Fruit fly (Drosophila melanogaster) whole organism, embryonic: ENCODE results near the gene CG6656.

Source experiments
- C15 ChIP-seq: fragments of 200-800 bp; sonication (Bioruptor generic); IDR thresholded peaks from 3 replicates; pipeline ENCODE4 v1.3.6; 2022; ENCODE audit warnings: missing biosample characterization, missing genetic modification characterization
- CG10274 ChIP-seq: fragments of 200-800 bp; sonication (Bioruptor generic); optimal IDR thresholded peaks from 3 replicates; lab custom pipeline; 2017; ENCODE audit warnings: missing biosample characterization, mild to moderate bottlenecking, missing genetic modification characterization
- CG10431 ChIP-seq: fragments of 200-800 bp; sonication (Bioruptor generic); optimal IDR thresholded peaks from 3 replicates; lab custom pipeline; 2018; ENCODE audit warnings: missing biosample characterization, mild to moderate bottlenecking, missing genetic modification characterization
- CG10654 ChIP-seq: fragments of 200-800 bp; sonication (Bioruptor generic); optimal IDR thresholded peaks from 2 replicates; lab custom pipeline; 2016; ENCODE audit warnings: missing biosample characterization, missing genetic modification characterization
- CG12769 ChIP-seq: fragments of 200-800 bp; sonication (Bioruptor generic); optimal IDR thresholded peaks from 2 replicates; lab custom pipeline; 2019; ENCODE audit warnings: missing biosample characterization, mild to moderate bottlenecking, missing genetic modification characterization, moderate library complexity
- CG13287 ChIP-seq: fragments of 200-800 bp; sonication (Bioruptor generic); IDR thresholded peaks from 2 replicates; pipeline ENCODE4 v1.3.6; 2022; ENCODE audit warnings: missing biosample characterization, missing genetic modification characterization; ENCODE audit not compliant: partially characterized antibody
- CG13296 ChIP-seq: fragments of 200-800 bp; sonication (Bioruptor generic); optimal IDR thresholded peaks from 3 replicates; lab custom pipeline; 2018; ENCODE audit warnings: missing biosample characterization, mild to moderate bottlenecking, missing genetic modification characterization
- CG16863 ChIP-seq: fragments of 200-800 bp; sonication (Bioruptor generic); optimal IDR thresholded peaks from 3 replicates; lab custom pipeline; 2016; ENCODE audit warnings: missing biosample characterization, missing genetic modification characterization
- CG17568 ChIP-seq: fragments of 200-800 bp; sonication (Bioruptor generic); optimal IDR thresholded peaks from 2 replicates; lab custom pipeline; 2018; ENCODE audit warnings: missing biosample characterization, mild to moderate bottlenecking, missing genetic modification characterization, moderate library complexity
- CG18619 ChIP-seq: fragments of 200-800 bp; sonication (Bioruptor generic); optimal IDR thresholded peaks from 3 replicates; lab custom pipeline; 2017; ENCODE audit warnings: missing biosample characterization, mild to moderate bottlenecking, missing genetic modification characterization
- CG2129 ChIP-seq: fragments of 200-800 bp; sonication (Bioruptor generic); IDR thresholded peaks from 2 replicates; pipeline ENCODE4 v1.3.6; 2022; ENCODE audit warnings: missing biosample characterization, missing genetic modification characterization; ENCODE audit not compliant: partially characterized antibody
- CG2678 ChIP-seq: fragments of 200-800 bp; sonication (Bioruptor generic); optimal IDR thresholded peaks from 3 replicates; lab custom pipeline; 2019; ENCODE audit warnings: missing biosample characterization, mild to moderate bottlenecking, missing genetic modification characterization, moderate library complexity
- CG3407 ChIP-seq: fragments of 200-800 bp; sonication (Bioruptor generic); optimal IDR thresholded peaks from 2 replicates; lab custom pipeline; 2018; ENCODE audit warnings: missing biosample characterization, mild to moderate bottlenecking, missing genetic modification characterization
- CG34224 ChIP-seq: fragments of 200-800 bp; sonication (Bioruptor generic); IDR thresholded peaks from 3 replicates; pipeline ENCODE4 v1.3.6; 2022; ENCODE audit warnings: missing biosample characterization, missing genetic modification characterization; ENCODE audit not compliant: partially characterized antibody
- CG34376 ChIP-seq: fragments of 200-800 bp; sonication (Bioruptor generic); optimal IDR thresholded peaks from 2 replicates; lab custom pipeline; 2018; ENCODE audit warnings: missing biosample characterization, mild to moderate bottlenecking, missing genetic modification characterization
- CG4360 ChIP-seq: fragments of 200-800 bp; sonication (Bioruptor generic); IDR thresholded peaks from 2 replicates; pipeline ENCODE4 v1.3.6; 2022; ENCODE audit warnings: missing biosample characterization, missing genetic modification characterization
- CG4404 ChIP-seq: fragments of 200-800 bp; sonication (Bioruptor generic); IDR thresholded peaks from 2 replicates; pipeline ENCODE4 v1.3.6; 2022; ENCODE audit warnings: missing biosample characterization, missing genetic modification characterization
- CG4820 ChIP-seq: fragments of 200-800 bp; sonication (Bioruptor generic); optimal IDR thresholded peaks from 3 replicates; lab custom pipeline; 2016; ENCODE audit warnings: missing biosample characterization, missing genetic modification characterization
- CG4854 ChIP-seq: fragments of 200-800 bp; sonication (Bioruptor generic); optimal IDR thresholded peaks from 2 replicates; lab custom pipeline; 2016; ENCODE audit warnings: missing biosample characterization, missing genetic modification characterization, inconsistent platforms
- CG7786 ChIP-seq: fragments of 200-800 bp; sonication (Bioruptor generic); optimal IDR thresholded peaks from 2 replicates; lab custom pipeline; 2016; ENCODE audit warnings: missing biosample characterization, missing genetic modification characterization
- CG7963 ChIP-seq: fragments of 200-800 bp; sonication (Bioruptor generic); IDR thresholded peaks from 3 replicates; pipeline ENCODE4 v1.3.6; 2022; ENCODE audit warnings: missing biosample characterization, missing genetic modification characterization; ENCODE audit not compliant: partially characterized antibody
- Dbx ChIP-seq: fragments of 200-800 bp; sonication (Bioruptor generic); IDR thresholded peaks from 3 replicates; pipeline ENCODE4 v1.3.6; 2022; ENCODE audit warnings: missing biosample characterization, missing genetic modification characterization
- Dll ChIP-seq: fragments of 200-800 bp; sonication (Bioruptor generic); IDR thresholded peaks from 4 replicates; pipeline ENCODE4 v1.3.6; 2022; ENCODE audit warnings: missing biosample characterization, missing genetic modification characterization; ENCODE audit not compliant: partially characterized antibody
- Doc2 ChIP-seq: fragments of 200-800 bp; sonication (Bioruptor generic); IDR thresholded peaks from 2 replicates; pipeline ENCODE4 v1.3.6; 2022; ENCODE audit warnings: missing biosample characterization, missing genetic modification characterization
- Elba2 ChIP-seq: fragments of 200-800 bp; sonication (Bioruptor generic); optimal IDR thresholded peaks from 3 replicates; lab custom pipeline; 2016; ENCODE audit warnings: missing biosample characterization, missing genetic modification characterization
- Lim3 ChIP-seq: fragments of 200-800 bp; sonication (Bioruptor generic); IDR thresholded peaks from 2 replicates; pipeline ENCODE4 v1.3.6; 2022; ENCODE audit warnings: missing biosample characterization, missing genetic modification characterization
- Mes4 ChIP-seq: fragments of 200-800 bp; sonication (Bioruptor generic); optimal IDR thresholded peaks from 2 replicates; lab custom pipeline; 2016; ENCODE audit warnings: missing biosample characterization, missing genetic modification characterization
- Ravus ChIP-seq: fragments of 200-800 bp; sonication (Bioruptor generic); IDR thresholded peaks from 2 replicates; pipeline ENCODE4 v1.3.6; 2022; ENCODE audit warnings: missing biosample characterization, missing genetic modification characterization
- Sox102F ChIP-seq: fragments of 200-800 bp; sonication (Bioruptor generic); optimal IDR thresholded peaks from 2 replicates; lab custom pipeline; 2018; ENCODE audit warnings: missing biosample characterization, mild to moderate bottlenecking, missing genetic modification characterization, moderate library complexity
- YL-1 ChIP-seq: fragments of 200-800 bp; sonication (Bioruptor generic); optimal IDR thresholded peaks from 3 replicates; lab custom pipeline; 2017; ENCODE audit warnings: missing biosample characterization, mild to moderate bottlenecking, missing genetic modification characterization
- bsh ChIP-seq, 2 experiments: fragments of 200-800 bp; sonication (Bioruptor generic); optimal IDR thresholded peaks; 2 replicates each; lab custom pipeline; 2017 to 2018; ENCODE audit warnings: mild to moderate bottlenecking in 2 of 2, missing biosample characterization in 2 of 2, missing genetic modification characterization in 2 of 2, moderate library complexity in 1 of 2
- cas ChIP-seq: fragments of 200-800 bp; sonication (Bioruptor generic); IDR thresholded peaks from 2 replicates; pipeline ENCODE4 v1.3.6; 2022; ENCODE audit warnings: missing biosample characterization, missing genetic modification characterization
- chinmo ChIP-seq: fragments of 200-800 bp; sonication (Bioruptor generic); IDR thresholded peaks from 4 replicates; pipeline ENCODE4 v1.3.6; 2022; ENCODE audit warnings: missing biosample characterization, missing genetic modification characterization; ENCODE audit not compliant: partially characterized antibody
- chm ChIP-seq: fragments of 200-800 bp; sonication (Bioruptor generic); IDR thresholded peaks from 2 replicates; pipeline ENCODE4 v1.3.6; 2022; ENCODE audit warnings: missing biosample characterization, missing genetic modification characterization
- corto ChIP-seq: fragments of 200-800 bp; sonication (Bioruptor generic); optimal IDR thresholded peaks from 2 replicates; lab custom pipeline; 2016; ENCODE audit warnings: missing biosample characterization, mild to moderate bottlenecking, missing genetic modification characterization, moderate library complexity
- gcm2 ChIP-seq: fragments of 200-800 bp; sonication (Bioruptor generic); optimal IDR thresholded peaks from 2 replicates; lab custom pipeline; 2016; ENCODE audit warnings: missing biosample characterization, missing genetic modification characterization
- kay ChIP-seq: fragments of 200-800 bp; sonication (Bioruptor generic); optimal IDR thresholded peaks from 2 replicates; lab custom pipeline; 2016; ENCODE audit warnings: missing biosample characterization, missing genetic modification characterization
- lab ChIP-seq: fragments of 200-800 bp; sonication (Bioruptor generic); optimal IDR thresholded peaks from 3 replicates; lab custom pipeline; 2017; ENCODE audit warnings: missing biosample characterization, missing genetic modification characterization, mild to moderate bottlenecking, moderate library complexity, missing genetic modification reagents
- lilli ChIP-seq: fragments of 200-800 bp; sonication (Bioruptor generic); optimal IDR thresholded peaks from 3 replicates; lab custom pipeline; 2016; ENCODE audit warnings: missing biosample characterization, missing genetic modification characterization
- luna ChIP-seq: fragments of 200-800 bp; sonication (Bioruptor generic); optimal IDR thresholded peaks from 2 replicates; lab custom pipeline; 2016; ENCODE audit warnings: missing biosample characterization, missing genetic modification characterization
- onecut ChIP-seq: fragments of 200-800 bp; sonication (Bioruptor generic); IDR thresholded peaks from 2 replicates; pipeline ENCODE4 v1.3.6; 2022; ENCODE audit warnings: missing biosample characterization, missing genetic modification characterization
- pb ChIP-seq: fragments of 200-800 bp; sonication (Bioruptor generic); optimal IDR thresholded peaks from 3 replicates; lab custom pipeline; 2016; ENCODE audit warnings: missing biosample characterization, missing genetic modification characterization
- pnt ChIP-seq: fragments of 200-800 bp; sonication (Bioruptor generic); optimal IDR thresholded peaks from 3 replicates; lab custom pipeline; 2016; ENCODE audit warnings: missing biosample characterization, missing genetic modification characterization
- ro ChIP-seq: fragments of 200-800 bp; sonication (Bioruptor generic); IDR thresholded peaks from 2 replicates; pipeline ENCODE4 v1.3.6; 2022; ENCODE audit warnings: missing biosample characterization, missing genetic modification characterization
- sens ChIP-seq: fragments of 200-800 bp; sonication (Bioruptor generic); peaks from one replicate; lab custom pipeline; 2016; ENCODE audit warnings: missing biosample characterization, missing genetic modification characterization
- sr ChIP-seq: fragments of 200-800 bp; sonication (Bioruptor generic); IDR thresholded peaks from 3 replicates; pipeline ENCODE4 v1.3.6; 2022; ENCODE audit warnings: missing biosample characterization, missing genetic modification characterization
- ssp ChIP-seq: fragments of 200-800 bp; sonication (Bioruptor generic); IDR thresholded peaks from 2 replicates; pipeline ENCODE4 v1.3.6; 2022; ENCODE audit warnings: missing biosample characterization, missing genetic modification characterization
- zen2 ChIP-seq: fragments of 200-800 bp; sonication (Bioruptor generic); IDR thresholded peaks from 3 replicates; pipeline ENCODE4 v1.3.6; 2022; ENCODE audit warnings: missing biosample characterization, missing genetic modification characterization; ENCODE audit not compliant: partially characterized antibody

Gene CG6656

dm6 chr3R:21886861-21887587 is 11.9 kb downstream of the CG6656 start, which contains the start of the genes CG6678 and dnd (continued):
- TF ChIP-seq CG7786 (no peak), corto (no peak), gcm2 (GFP tag; lab: Kevin White, UChicago) (no peak), CG13287 (GFP tag; lab: Robert Waterston, UW) (peak; percentile 36), Dll (GFP tag; lab: Robert Waterston, UW) (peak; percentile 37; the same call in 1 of the 4 replicates), chinmo (GFP tag; lab: Robert Waterston, UW) (no peak), cas (no peak), YL-1 (GFP tag; lab: Kevin White, UChicago) (no peak), CG2129 (GFP tag; lab: Robert Waterston, UW) (no peak), CG34224 (no peak), sr (GFP tag; lab: Robert Waterston, UW) (0 out of 3 replicates have a peak, but pooled peaks have one; percentile 3), CG10654 (GFP tag; lab: Kevin White, UChicago) (no peak), pb (no peak), ssp (GFP tag; lab: Robert Waterston, UW) (no peak), ro (GFP tag; lab: Robert Waterston, UW) (no peak), bsh (GFP tag; optimal IDR thresholded peaks at IDR 0.05; lab: Kevin White, UChicago) (no peak), Lim3 (GFP tag; lab: Robert Waterston, UW) (no peak), CG4820 (no peak), CG16863 (GFP tag; lab: Kevin White, UChicago) (no peak), CG4404 (no peak), CG3407 (no peak), CG10431 (no peak), C15 (GFP tag; lab: Robert Waterston, UW) (no peak), CG10274 (GFP tag; lab: Kevin White, UChicago) (no peak), Mes4 (no peak), CG7963 (GFP tag; lab: Robert Waterston, UW) (no peak), kay (GFP tag; lab: Kevin White, UChicago) (no peak), lilli (GFP tag; lab: Kevin White, UChicago) (no peak), CG4360 (peak; percentile 82), CG13296 (GFP tag; lab: Kevin White, UChicago) (no peak), sens (peak; percentile 43), Elba2 (no peak), CG4854 (GFP tag; lab: Kevin White, UChicago) (no peak), Ravus (GFP tag; lab: Robert Waterston, UW) (no peak), CG34376 (GFP tag; lab: Kevin White, UChicago) (no peak), Doc2 (GFP tag; lab: Robert Waterston, UW) (no peak), CG17568 (GFP tag; lab: Kevin White, UChicago) (no peak), chm (no peak), CG12769 (tag; lab: Kevin White, UChicago) (no peak), zen2 (GFP tag; lab: Robert Waterston, UW) (no peak), lab (GFP tag; lab: Kevin White, UChicago) (no peak), CG18619 (GFP tag; lab: Kevin White, UChicago) (no peak), onecut (no peak), Dbx (no peak), Sox102F (GFP tag; lab: Kevin White, UChicago) (no peak), CG2678 (tag; lab: Kevin White, UChicago) (no peak), pnt (no peak), luna (no peak)
- TF ChIP-seq, all 482 proteins: peak for 26
